Worm (Caenorhabditis elegans) whole organism, L1 larva: ENCODE results near the gene nas-23.

Source experiments
- F16B12.6 ChIP-seq: fragments of 150-350 bp; optimal IDR thresholded peaks from 2 replicates; lab custom pipeline; 2014; ENCODE audit warnings: missing biosample characterization, missing genetic modification characterization
- aly-2 ChIP-seq: fragments of 150-350 bp; optimal IDR thresholded peaks from 2 replicates; lab custom pipeline; 2014; ENCODE audit warnings: missing biosample characterization, missing genetic modification characterization
- blmp-1 ChIP-seq: fragments of 150-350 bp; optimal IDR thresholded peaks from 2 replicates; lab custom pipeline; 2014; ENCODE audit warnings: missing biosample characterization, missing genetic modification characterization
- ceh-63 ChIP-seq: fragments of 200-800 bp; sonication (Bioruptor generic); optimal IDR thresholded peaks from 2 replicates; lab custom pipeline; 2018; ENCODE audit warnings: mild to moderate bottlenecking, missing genetic modification characterization, missing compliant biosample characterization
- ceh-8 ChIP-seq: fragments of 200-800 bp; sonication (Bioruptor generic); optimal IDR thresholded peaks from 2 replicates; lab custom pipeline; 2018; ENCODE audit warnings: mild to moderate bottlenecking, missing genetic modification characterization, moderate library complexity, missing compliant biosample characterization
- ceh-82 ChIP-seq, 3 experiments: fragments of 150-350 bp in 1 of 3; sonication (generic microtip) in 2 of 3; optimal IDR thresholded peaks; 2 replicates each; lab custom pipeline; 2014 to 2017; ENCODE audit warnings: missing biosample characterization in 3 of 3, missing genetic modification characterization in 3 of 3
- ceh-90 ChIP-seq: sonication (generic microtip); optimal IDR thresholded peaks from 2 replicates; lab custom pipeline; 2016; ENCODE audit warnings: missing genetic modification characterization, missing compliant biosample characterization
- efl-1 ChIP-seq, 4 experiments: fragments of 150-350 bp; optimal IDR thresholded peaks in 3 of 4; peaks in 1 of 4; 1 replicate in 1 of 4; 2 replicates in 3 of 4; lab custom pipeline; 2014; ENCODE audit warnings: missing biosample characterization in 2 of 4, missing genetic modification characterization in 2 of 4, missing genetic modification reagents in 2 of 4
- efl-3 ChIP-seq: fragments of 200-800 bp; sonication (Bioruptor generic); optimal IDR thresholded peaks from 2 replicates; lab custom pipeline; 2018; ENCODE audit warnings: mild to moderate bottlenecking, missing genetic modification characterization, missing compliant biosample characterization
- egl-27 ChIP-seq, 2 experiments: fragments of 150-350 bp in 1 of 2; sonication (generic microtip); optimal IDR thresholded peaks; 3 replicates each; lab custom pipeline; 2017 to 2018; ENCODE audit warnings: missing biosample characterization in 2 of 2, missing genetic modification characterization in 2 of 2, missing genetic modification reagents in 2 of 2
- elt-2 ChIP-seq: sonication (generic microtip); optimal IDR thresholded peaks from 2 replicates; lab custom pipeline; 2016; ENCODE audit warnings: missing genetic modification characterization, mild to moderate bottlenecking, inconsistent platforms, missing compliant biosample characterization, missing genetic modification reagents
- elt-3 ChIP-seq, 6 experiments: fragments of 150-350 bp in 1 of 6; sonication (generic microtip); optimal IDR thresholded peaks; 2 replicates each; lab custom pipeline; 2017 to 2018; ENCODE audit warnings: missing biosample characterization in 6 of 6, missing genetic modification characterization in 6 of 6, inconsistent platforms in 1 of 6
- fkh-10 ChIP-seq: sonication (generic microtip); optimal IDR thresholded peaks from 2 replicates; lab custom pipeline; 2017; ENCODE audit warnings: missing biosample characterization, missing genetic modification reagents, missing genetic modification characterization
- fos-1 ChIP-seq: fragments of 150-350 bp; optimal IDR thresholded peaks from 2 replicates; lab custom pipeline; 2014; ENCODE audit warnings: missing biosample characterization, missing genetic modification characterization
- grh-1 ChIP-seq: fragments of 200-800 bp; sonication (Bioruptor generic); IDR thresholded peaks from 2 replicates; pipeline ENCODE4 v1.3.6; 2022; ENCODE audit warnings: missing genetic modification reagents, missing genetic modification characterization, missing compliant biosample characterization
- hpl-2 ChIP-seq: fragments of 150-350 bp; optimal IDR thresholded peaks from 2 replicates; lab custom pipeline; 2014; ENCODE audit warnings: missing biosample characterization, missing genetic modification reagents, missing genetic modification characterization
- isw-1 ChIP-seq: fragments of 200-800 bp; sonication (Bioruptor generic); IDR thresholded peaks from 2 replicates; pipeline ENCODE4 v1.3.6; 2022; ENCODE audit warnings: missing genetic modification characterization, missing compliant biosample characterization
- lir-3 ChIP-seq: sonication (generic microtip); optimal IDR thresholded peaks from 2 replicates; lab custom pipeline; 2016; ENCODE audit warnings: mild to moderate bottlenecking, missing genetic modification characterization, moderate library complexity, missing compliant biosample characterization; ENCODE audit not compliant: poor library complexity
- lsy-2 ChIP-seq, 2 experiments: fragments of 150-350 bp; optimal IDR thresholded peaks; 2 replicates each; lab custom pipeline; 2014; ENCODE audit warnings: missing biosample characterization in 2 of 2, missing genetic modification characterization in 2 of 2
- mef-2 ChIP-seq: fragments of 150-350 bp; optimal IDR thresholded peaks from 2 replicates; lab custom pipeline; 2014; ENCODE audit warnings: missing biosample characterization, missing genetic modification characterization
- mep-1 ChIP-seq: fragments of 150-350 bp; optimal IDR thresholded peaks from 2 replicates; lab custom pipeline; 2014; ENCODE audit warnings: missing biosample characterization, missing genetic modification characterization
- nhr-11 ChIP-seq: fragments of 150-350 bp; optimal IDR thresholded peaks from 2 replicates; lab custom pipeline; 2014; ENCODE audit warnings: missing biosample characterization, missing genetic modification characterization
- nhr-19 ChIP-seq: fragments of 200-800 bp; sonication (Bioruptor generic); conservative IDR thresholded peaks from 2 replicates; pipeline ENCODE4 v1.3.6; 2022; ENCODE audit warnings: missing genetic modification characterization, missing compliant biosample characterization
- nhr-28 ChIP-seq: fragments of 150-350 bp; optimal IDR thresholded peaks from 2 replicates; lab custom pipeline; 2014; ENCODE audit warnings: missing biosample characterization, missing genetic modification characterization
- nhr-76 ChIP-seq: sonication (generic microtip); optimal IDR thresholded peaks from 2 replicates; lab custom pipeline; 2017; ENCODE audit warnings: missing biosample characterization, missing genetic modification characterization
- nhr-77 ChIP-seq: fragments of 150-350 bp; optimal IDR thresholded peaks from 2 replicates; lab custom pipeline; 2014; ENCODE audit warnings: missing biosample characterization, missing genetic modification characterization
- nhr-84 ChIP-seq: sonication (generic microtip); optimal IDR thresholded peaks from 2 replicates; lab custom pipeline; 2017; ENCODE audit warnings: missing biosample characterization, missing genetic modification characterization
- nhr-85 ChIP-seq: sonication (generic microtip); peaks from one replicate; lab custom pipeline; 2016; ENCODE audit warnings: missing genetic modification characterization, inconsistent platforms, missing compliant biosample characterization
- nhr-90 ChIP-seq: sonication (generic microtip); optimal IDR thresholded peaks from 2 replicates; lab custom pipeline; 2016; ENCODE audit warnings: mild to moderate bottlenecking, missing genetic modification characterization, missing compliant biosample characterization; ENCODE audit not compliant: poor library complexity
- pax-3 ChIP-seq: fragments of 200-800 bp; sonication (Bioruptor generic); optimal IDR thresholded peaks from 2 replicates; lab custom pipeline; 2018; ENCODE audit warnings: mild to moderate bottlenecking, missing genetic modification characterization, moderate library complexity, missing compliant biosample characterization
- pqm-1 ChIP-seq: sonication (generic microtip); optimal IDR thresholded peaks from 3 replicates; lab custom pipeline; 2017; ENCODE audit warnings: missing biosample characterization, missing genetic modification characterization
- rnt-1 ChIP-seq: sonication (generic microtip); optimal IDR thresholded peaks from 2 replicates; lab custom pipeline; 2016; ENCODE audit warnings: mild to moderate bottlenecking, missing genetic modification characterization, moderate library complexity, missing compliant biosample characterization
- snpc-4 ChIP-seq: fragments of 150-350 bp; optimal IDR thresholded peaks from 2 replicates; lab custom pipeline; 2014; ENCODE audit warnings: missing biosample characterization, missing genetic modification characterization
- sox-4 ChIP-seq: sonication (generic microtip); optimal IDR thresholded peaks from 2 replicates; lab custom pipeline; 2016; ENCODE audit warnings: missing genetic modification characterization, missing compliant biosample characterization
- swsn-7 ChIP-seq: sonication (generic microtip); optimal IDR thresholded peaks from 2 replicates; lab custom pipeline; 2016; ENCODE audit warnings: missing genetic modification characterization, missing compliant biosample characterization
- tbx-2 ChIP-seq: sonication (generic microtip); optimal IDR thresholded peaks from 2 replicates; lab custom pipeline; 2016; ENCODE audit warnings: missing genetic modification characterization, missing compliant biosample characterization
- unc-62 ChIP-seq: fragments of 150-350 bp; optimal IDR thresholded peaks from 2 replicates; lab custom pipeline; 2014; ENCODE audit warnings: missing biosample characterization, missing genetic modification reagents, missing genetic modification characterization
- unc-98 ChIP-seq: fragments of 200-800 bp; sonication (Bioruptor generic); IDR thresholded peaks from 2 replicates; pipeline ENCODE4 v1.3.6; 2022; ENCODE audit warnings: missing genetic modification characterization, missing compliant biosample characterization
- vab-15 ChIP-seq: sonication (generic microtip); optimal IDR thresholded peaks from 2 replicates; lab custom pipeline; 2017; ENCODE audit warnings: missing genotype, mild to moderate bottlenecking, missing genetic modification characterization, missing compliant biosample characterization
- zag-1 ChIP-seq: fragments of 150-350 bp; optimal IDR thresholded peaks from 2 replicates; lab custom pipeline; 2014; ENCODE audit warnings: missing biosample characterization, missing genetic modification characterization
- zip-4 ChIP-seq: fragments of 200-800 bp; sonication (Bioruptor generic); optimal IDR thresholded peaks from 2 replicates; lab custom pipeline; 2018; ENCODE audit warnings: mild to moderate bottlenecking, missing genetic modification characterization, moderate library complexity, missing compliant biosample characterization

Gene nas-23

ce11 chrII:7534934-7535333 is 41.4 kb upstream of the nas-23 start, which contains the start of gene ZK1290.13:
TSS of gene ZK1290.13 (plus strand) at chrII:7535006.
- TF ChIP-seq pax-3 (tag; lab: Kevin White, UChicago) (no peak), efl-3 (GFP tag; lab: Kevin White, UChicago) (no peak), mef-2 (no peak), ceh-63 (GFP tag; lab: Kevin White, UChicago) (no peak), nhr-76 (no peak), tbx-2 (tag; lab: Kevin White, UChicago) (no peak), mep-1 (tag; lab: Kevin White, UChicago) (no peak), lsy-2 (tag; optimal IDR thresholded peaks at IDR 0.05; lab: Kevin White, UChicago) (no peak), nhr-19 (GFP tag; lab: Robert Waterston, UW) (no peak), nhr-90 (tag; lab: Kevin White, UChicago) (no peak), grh-1 (GFP tag; lab: Robert Waterston, UW) (no peak), F16B12.6 (tag; lab: Kevin White, UChicago) (no peak), rnt-1 (tag; lab: Kevin White, UChicago) (no peak), pqm-1 (tag; lab: Kevin White, UChicago) (no peak), nhr-85 (tag; lab: Kevin White, UChicago) (no peak), snpc-4 (tag; lab: Kevin White, UChicago) (no peak), aly-2 (tag; lab: Kevin White, UChicago) (no peak), elt-2 (no peak), vab-15 (tag; lab: Kevin White, UChicago) (no peak), lir-3 (tag; lab: Kevin White, UChicago) (no peak)

ce11 chrII:7534369-7534768 is 40.9 kb upstream of the nas-23 start, which contains the start of gene wrt-10:
TSS of gene wrt-10 (minus strand) at chrII:7534563.
- TF ChIP-seq efl-1 (optimal IDR thresholded peaks at IDR 0.05; lab: Kevin White, UChicago): no peak
- TF ChIP-seq efl-1 (GFP tag; optimal IDR thresholded peaks at IDR 0.05 in 1 of 2; lab: Kevin White, UChicago): no peak
- peak; percentile 57 for TF ChIP-seq nhr-85 (tag; lab: Kevin White, UChicago)
- peak; percentile 91 for TF ChIP-seq blmp-1

- TF ChIP-seq aly-2 (tag; lab: Kevin White, UChicago): no peak
- no peak for TF ChIP-seq hpl-2 (GFP tag; lab: Kevin White, UChicago)
- no peak for TF ChIP-seq nhr-84
- TF ChIP-seq blmp-1: peak; percentile 64
- TF ChIP-seq elt-3 (tag; optimal IDR thresholded peaks at IDR 0.05; lab: Kevin White, UChicago): peak in 3 of 6 experiments; percentile 3 to 26 (median 9)
- no peak for TF ChIP-seq zag-1 (tag; lab: Kevin White, UChicago)
- TF ChIP-seq isw-1 (GFP tag; lab: Robert Waterston, UW): no peak
- TF ChIP-seq fos-1 (tag; lab: Kevin White, UChicago): no peak
- TF ChIP-seq snpc-4 (tag; lab: Kevin White, UChicago): no peak
- no peak for TF ChIP-seq F16B12.6 (tag; lab: Kevin White, UChicago)
- no peak for TF ChIP-seq ceh-82 (tag; optimal IDR thresholded peaks at IDR 0.05; lab: Kevin White, UChicago)
- no peak for TF ChIP-seq ceh-90 (tag; lab: Kevin White, UChicago)
- no peak for TF ChIP-seq sox-4 (tag; lab: Kevin White, UChicago)
- no peak for TF ChIP-seq unc-98 (GFP tag; lab: Robert Waterston, UW)
- TF ChIP-seq swsn-7 (tag; lab: Kevin White, UChicago): no peak
- no peak for TF ChIP-seq nhr-28 (tag; lab: Kevin White, UChicago)
- TF ChIP-seq lir-3 (tag; lab: Kevin White, UChicago): no peak
- TF ChIP-seq nhr-85 (tag; lab: Kevin White, UChicago): peak; percentile 69
- TF ChIP-seq grh-1 (GFP tag; lab: Robert Waterston, UW): peak; percentile 62; the same call in 1 of the 2 replicates
- no peak for TF ChIP-seq egl-27 (tag; optimal IDR thresholded peaks at IDR 0.05; lab: Kevin White, UChicago)
- no peak for TF ChIP-seq zip-4
- no peak for TF ChIP-seq efl-1 (optimal IDR thresholded peaks at IDR 0.05; lab: Kevin White, UChicago)
- TF ChIP-seq efl-1 (GFP tag; optimal IDR thresholded peaks at IDR 0.05 in 1 of 2; lab: Kevin White, UChicago): peak in 1 of 2 experiments; percentile 72
- TF ChIP-seq nhr-11: no peak
- TF ChIP-seq ceh-8 (GFP tag; lab: Kevin White, UChicago): no peak
- no peak for TF ChIP-seq fkh-10 (GFP tag; lab: Kevin White, UChicago)
- TF ChIP-seq nhr-77 (tag; lab: Kevin White, UChicago): no peak
- no peak for TF ChIP-seq unc-62 (GFP tag; lab: Kevin White, UChicago)
- TF ChIP-seq, all 84 proteins: peak for 5
Measured at ce11 chrII:7531478-7531877, 38.0 kb upstream of the nas-23 start.
